Worm (Caenorhabditis elegans) whole organism, mixed stage, embryonic: ENCODE data around the gene nhr-198.

Experiments
- M03D4.4 ChIP-seq: sonication (generic microtip); optimal IDR thresholded peaks from 2 replicates; lab custom pipeline; 2017; ENCODE audit warnings: mild to moderate bottlenecking, missing genetic modification characterization, missing compliant biosample characterization
- blmp-1 ChIP-seq: fragments of 150-350 bp; optimal IDR thresholded peaks from 2 replicates; lab custom pipeline; 2014; ENCODE audit warnings: missing biosample characterization, missing genetic modification characterization
- ceh-39 ChIP-seq: fragments of 150-350 bp; optimal IDR thresholded peaks from 2 replicates; lab custom pipeline; 2014; ENCODE audit warnings: missing biosample characterization, missing genetic modification characterization
- ceh-43 ChIP-seq: fragments of 200-800 bp; sonication (Bioruptor generic); optimal IDR thresholded peaks from 2 replicates; lab custom pipeline; 2018; ENCODE audit warnings: mild to moderate bottlenecking, missing genetic modification characterization, moderate library complexity, missing compliant biosample characterization
- ceh-83 ChIP-seq: fragments of 200-800 bp; sonication (Bioruptor generic); optimal IDR thresholded peaks from 2 replicates; lab custom pipeline; 2018; ENCODE audit warnings: mild to moderate bottlenecking, missing genetic modification characterization, missing compliant biosample characterization
- ces-1 ChIP-seq: fragments of 150-350 bp; optimal IDR thresholded peaks from 2 replicates; lab custom pipeline; 2014; ENCODE audit warnings: missing biosample characterization, missing genetic modification reagents, missing genetic modification characterization
- drap-1 ChIP-seq: fragments of 200-800 bp; sonication (Bioruptor generic); optimal IDR thresholded peaks from 3 replicates; lab custom pipeline; 2018; ENCODE audit warnings: mild to moderate bottlenecking, missing genetic modification characterization, missing compliant biosample characterization
- elt-1 ChIP-seq: sonication (generic microtip); optimal IDR thresholded peaks from 2 replicates; lab custom pipeline; 2017; ENCODE audit warnings: missing genetic modification characterization, mild to moderate bottlenecking, missing compliant biosample characterization, antibody characterized with exemption, moderate library complexity, borderline replicate concordance; ENCODE audit not compliant: insufficient read depth
- elt-3 ChIP-seq: fragments of 150-350 bp; optimal IDR thresholded peaks from 2 replicates; lab custom pipeline; 2014; ENCODE audit warnings: missing biosample characterization, missing genetic modification characterization
- ham-2 ChIP-seq: fragments of 200-800 bp; sonication (Bioruptor generic); optimal IDR thresholded peaks from 2 replicates; lab custom pipeline; 2018; ENCODE audit warnings: mild to moderate bottlenecking, missing genetic modification characterization, missing compliant biosample characterization
- hlh-1 ChIP-seq: fragments of 150-350 bp; optimal IDR thresholded peaks from 2 replicates; lab custom pipeline; 2014; ENCODE audit warnings: missing biosample characterization, missing genetic modification reagents, missing genetic modification characterization
- lin-13 ChIP-seq: fragments of 150-350 bp; optimal IDR thresholded peaks from 2 replicates; lab custom pipeline; 2014; ENCODE audit warnings: missing biosample characterization, missing genetic modification characterization
- lin-32 ChIP-seq: fragments of 200-800 bp; sonication (Bioruptor generic); optimal IDR thresholded peaks from 2 replicates; lab custom pipeline; 2018; ENCODE audit warnings: mild to moderate bottlenecking, missing genetic modification characterization, missing compliant biosample characterization
- mab-5 ChIP-seq: fragments of 150-350 bp; optimal IDR thresholded peaks from 2 replicates; lab custom pipeline; 2014; ENCODE audit warnings: missing biosample characterization, missing genetic modification characterization
- mep-1 ChIP-seq: fragments of 150-350 bp; optimal IDR thresholded peaks from 2 replicates; lab custom pipeline; 2017; ENCODE audit warnings: missing biosample characterization, missing genetic modification reagents, missing genetic modification characterization, inconsistent platforms
- mls-2 ChIP-seq: sonication (generic microtip); optimal IDR thresholded peaks from 2 replicates; lab custom pipeline; 2016; ENCODE audit warnings: mild to moderate bottlenecking, missing genetic modification characterization, moderate library complexity, missing compliant biosample characterization
- nhr-12 ChIP-seq: fragments of 150-350 bp; optimal IDR thresholded peaks from 2 replicates; lab custom pipeline; 2014; ENCODE audit warnings: missing biosample characterization, missing genetic modification characterization
- nhr-237 ChIP-seq: fragments of 150-350 bp; optimal IDR thresholded peaks from 2 replicates; lab custom pipeline; 2014; ENCODE audit warnings: missing biosample characterization, missing genetic modification characterization
- nhr-28 ChIP-seq: fragments of 150-350 bp; optimal IDR thresholded peaks from 2 replicates; lab custom pipeline; 2014; ENCODE audit warnings: missing biosample characterization, missing genetic modification characterization
- nhr-76 ChIP-seq: sonication (generic microtip); optimal IDR thresholded peaks from 2 replicates; lab custom pipeline; 2017; ENCODE audit warnings: missing biosample characterization, missing genetic modification characterization
- pha-4 ChIP-seq: fragments of 150-350 bp; optimal IDR thresholded peaks from 2 replicates; lab custom pipeline; 2018; ENCODE audit warnings: missing biosample characterization, missing genetic modification reagents, missing genetic modification characterization
- sem-2 ChIP-seq: fragments of 200-800 bp; sonication (Bioruptor generic); optimal IDR thresholded peaks from 2 replicates; lab custom pipeline; 2018; ENCODE audit warnings: mild to moderate bottlenecking, missing genetic modification characterization, missing compliant biosample characterization
- snpc-4 ChIP-seq: fragments of 150-350 bp; optimal IDR thresholded peaks from 2 replicates; lab custom pipeline; 2014; ENCODE audit warnings: missing biosample characterization, missing genetic modification characterization
- sptf-1 ChIP-seq: sonication (generic microtip); optimal IDR thresholded peaks from 2 replicates; lab custom pipeline; 2017; ENCODE audit warnings: mild to moderate bottlenecking, missing genetic modification characterization, moderate library complexity, missing compliant biosample characterization
- tbx-8 ChIP-seq: fragments of 200-800 bp; sonication (Bioruptor generic); optimal IDR thresholded peaks from 2 replicates; lab custom pipeline; 2018; ENCODE audit warnings: mild to moderate bottlenecking, missing genetic modification characterization, moderate library complexity, missing compliant biosample characterization
- unc-120 ChIP-seq: sonication (generic microtip); optimal IDR thresholded peaks from 2 replicates; lab custom pipeline; 2017; ENCODE audit warnings: missing genetic modification characterization, missing compliant biosample characterization; ENCODE audit not compliant: poor library complexity, severe bottlenecking
- unc-39 ChIP-seq: fragments of 150-350 bp; optimal IDR thresholded peaks from 2 replicates; lab custom pipeline; 2014; ENCODE audit warnings: missing biosample characterization, missing genetic modification characterization
- zip-8 ChIP-seq: fragments of 150-350 bp; optimal IDR thresholded peaks from 2 replicates; lab custom pipeline; 2014; ENCODE audit warnings: missing biosample characterization, missing genetic modification characterization
- ztf-11 ChIP-seq: fragments of 150-350 bp; optimal IDR thresholded peaks from 2 replicates; lab custom pipeline; 2014; ENCODE audit warnings: missing biosample characterization, missing genetic modification characterization

Gene nhr-198

DNA sequence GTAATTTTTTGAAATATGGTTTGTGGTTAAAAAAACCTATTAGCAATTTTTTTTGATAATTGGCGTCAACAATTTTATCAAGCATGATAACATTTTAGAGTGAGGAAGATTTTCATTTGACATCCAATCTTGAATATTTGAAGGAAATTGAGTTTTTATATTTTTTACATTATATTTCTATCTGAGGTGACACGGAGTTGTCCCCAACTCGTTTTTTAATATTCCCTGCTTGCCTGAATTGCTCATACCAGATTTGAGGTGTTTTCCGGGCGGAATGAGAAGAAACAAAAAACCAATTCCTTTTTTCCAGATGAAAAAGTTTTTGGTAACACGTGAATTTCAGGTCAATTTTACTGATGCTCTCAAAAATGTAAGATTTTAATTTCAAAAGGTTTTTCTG is 25.8 kb downstream of the nhr-198 start, which contains the start of gene Y6E2A.7:
Y6E2A.7 (plus strand) TSS at position 301 of the 400 bp plus-strand sequence.
- TF ChIP-seq nhr-28 (tag; lab: Kevin White, UChicago) (no peak), unc-120 (tag; lab: Kevin White, UChicago) (no peak), lin-32 (GFP tag; lab: Kevin White, UChicago) (no peak), blmp-1 (tag; lab: Kevin White, UChicago) (no peak)
- TF ChIP-seq, all 35 proteins: peak for 0

DNA sequence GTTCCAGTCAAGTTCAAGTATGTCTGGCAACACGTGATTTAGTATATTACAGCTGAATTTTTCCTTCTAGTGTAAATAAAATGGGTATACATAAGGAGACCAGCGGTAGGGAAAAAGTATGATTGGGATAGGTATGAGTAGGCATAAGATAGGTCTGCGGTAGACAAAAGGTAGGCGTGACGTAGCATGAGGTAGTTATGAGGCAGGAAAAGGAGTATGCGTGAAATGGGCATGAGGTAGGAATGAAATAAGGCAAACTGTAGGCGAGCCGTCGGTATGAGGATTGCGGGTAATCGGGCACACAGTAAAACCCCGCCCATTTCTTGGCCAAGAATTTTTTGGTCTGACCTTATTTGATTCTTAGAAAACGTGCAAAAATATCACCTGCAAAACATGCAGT is 27.6 kb downstream of the nhr-198 start:
- TF ChIP-seq pha-4 (tag; lab: Kevin White, UChicago) = no peak
- TF ChIP-seq unc-39 = no peak
- TF ChIP-seq, all 35 proteins: peak for 0

ce11 chrV:15721888-15722287 is 28.1 kb downstream of the nhr-198 start, which contains the start of gene srh-140:
Gene srh-140, plus strand, starts transcription at chrV:15722188.
- TF ChIP-seq mab-5 (tag; lab: Kevin White, UChicago) (no peak), lin-32 (GFP tag; lab: Kevin White, UChicago) (no peak), drap-1 (GFP tag; lab: Kevin White, UChicago) (no peak), ces-1 (GFP tag; lab: Kevin White, UChicago) (no peak), elt-3 (tag; lab: Kevin White, UChicago) (no peak), pha-4 (tag; lab: Kevin White, UChicago) (no peak), nhr-237 (no peak), nhr-76 (no peak), ceh-43 (GFP tag; lab: Kevin White, UChicago) (no peak), ceh-39 (tag; lab: Kevin White, UChicago) (no peak), tbx-8 (no peak), elt-1 (tag; lab: Kevin White, UChicago) (no peak), unc-120 (tag; lab: Kevin White, UChicago) (no peak), lin-13 (tag; lab: Kevin White, UChicago) (no peak), mls-2 (tag; lab: Kevin White, UChicago) (no peak), ceh-83 (GFP tag; lab: Kevin White, UChicago) (no peak)

- TF ChIP-seq ceh-83 (GFP tag; lab: Kevin White, UChicago) (no peak), ceh-39 (tag; lab: Kevin White, UChicago) (no peak), M03D4.4 (no peak), ces-1 (GFP tag; lab: Kevin White, UChicago) (no peak), sptf-1 (tag; lab: Kevin White, UChicago) (no peak), mab-5 (tag; lab: Kevin White, UChicago) (no peak), hlh-1 (no peak), mls-2 (tag; lab: Kevin White, UChicago) (no peak), nhr-76 (no peak), ham-2 (GFP tag; lab: Kevin White, UChicago) (no peak), drap-1 (GFP tag; lab: Kevin White, UChicago) (no peak), unc-120 (tag; lab: Kevin White, UChicago) (no peak), ztf-11 (tag; lab: Kevin White, UChicago) (no peak), unc-39 (no peak), nhr-28 (tag; lab: Kevin White, UChicago) (no peak), lin-32 (GFP tag; lab: Kevin White, UChicago) (no peak), elt-1 (tag; lab: Kevin White, UChicago) (no peak)
These were observed 32.8 kb downstream of the nhr-198 start, which contains the start of the genes irld-57 and sfxn-1.3 for ce11 chrV:15726610-15727009. Gene irld-57, minus strand, starts transcription at chrV:15726710. Gene sfxn-1.3, plus strand, starts transcription at chrV:15726841.

- no peak for TF ChIP-seq nhr-12 (tag; lab: Kevin White, UChicago)
- no peak for TF ChIP-seq blmp-1 (tag; lab: Kevin White, UChicago)
- no peak for TF ChIP-seq nhr-28 (tag; lab: Kevin White, UChicago)
- TF ChIP-seq elt-3 (tag; lab: Kevin White, UChicago) = no peak
- TF ChIP-seq, all 35 proteins: peak for 0
These were observed 36.7 kb downstream of the nhr-198 start, which contains the start of gene Y6E2A.10 for ce11 chrV:15730459-15730858. Gene Y6E2A.10, minus strand, starts transcription at chrV:15730559.

ce11 chrV:15732209-15732608 is 38.4 kb downstream of the nhr-198 start, which contains the start of gene str-38:
Gene str-38, minus strand, starts transcription at chrV:15732309.
- TF ChIP-seq hlh-1 (no peak), sptf-1 (tag; lab: Kevin White, UChicago) (no peak)

DNA sequence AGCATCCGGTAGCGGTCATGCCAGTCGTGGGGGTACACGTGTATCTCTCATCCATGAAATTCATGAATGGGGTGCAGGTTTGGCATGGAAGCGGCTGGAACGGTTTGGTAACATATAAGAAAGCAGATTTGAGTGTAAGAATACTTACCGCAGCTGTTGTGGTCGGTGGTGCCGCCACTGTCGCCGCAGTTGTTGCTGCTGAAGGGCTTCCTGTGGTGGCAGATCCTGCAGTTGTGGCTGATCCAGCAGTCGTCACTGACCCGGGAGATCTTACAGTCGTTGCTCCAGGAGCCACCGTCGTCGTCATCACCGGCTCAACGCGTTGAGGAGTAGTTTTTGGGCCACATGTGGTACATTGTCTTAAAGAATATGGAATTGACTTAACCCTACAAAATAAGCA is 39.2 kb downstream of the nhr-198 start:
- no peak for TF ChIP-seq lin-32 (GFP tag; lab: Kevin White, UChicago)
- no peak for TF ChIP-seq mep-1 (tag; lab: Kevin White, UChicago)
- no peak for TF ChIP-seq ham-2 (GFP tag; lab: Kevin White, UChicago)
- no peak for TF ChIP-seq ces-1 (GFP tag; lab: Kevin White, UChicago)
- TF ChIP-seq nhr-12 (tag; lab: Kevin White, UChicago) = no peak
- TF ChIP-seq zip-8 = no peak
- no peak for TF ChIP-seq ceh-43 (GFP tag; lab: Kevin White, UChicago)
- TF ChIP-seq snpc-4 (tag; lab: Kevin White, UChicago) = no peak
- no peak for TF ChIP-seq sem-2
- TF ChIP-seq nhr-237 = no peak
